Fruit fly (Drosophila melanogaster) whole organism, embryonic: ENCODE measurements around the gene dpr9.

Experiments
- Antp ChIP-seq: fragments of 200-800 bp; sonication (Bioruptor generic); optimal IDR thresholded peaks from 3 replicates; lab custom pipeline; 2016; ENCODE audit warnings: missing biosample characterization, missing genetic modification characterization
- Atf3 ChIP-seq: fragments of 200-800 bp; sonication (Bioruptor generic); optimal IDR thresholded peaks from 3 replicates; lab custom pipeline; 2016; ENCODE audit warnings: missing biosample characterization, missing genetic modification characterization
- BtbVII ChIP-seq: fragments of 200-800 bp; sonication (Bioruptor generic); optimal IDR thresholded peaks from 3 replicates; lab custom pipeline; 2017; ENCODE audit warnings: missing biosample characterization, mild to moderate bottlenecking, missing genetic modification characterization
- Bteb2 ChIP-seq: fragments of 200-800 bp; sonication (Bioruptor generic); optimal IDR thresholded peaks from 2 replicates; lab custom pipeline; 2016; ENCODE audit warnings: missing biosample characterization, missing genetic modification characterization
- CG10267 ChIP-seq: fragments of 200-800 bp; sonication (Bioruptor generic); optimal IDR thresholded peaks from 2 replicates; lab custom pipeline; 2018; ENCODE audit warnings: missing biosample characterization, mild to moderate bottlenecking, missing genetic modification characterization, moderate library complexity
- CG10462 ChIP-seq: fragments of 200-800 bp; sonication (Bioruptor generic); optimal IDR thresholded peaks from 2 replicates; lab custom pipeline; 2016; ENCODE audit warnings: missing biosample characterization, missing genetic modification characterization
- CG13775 ChIP-seq: fragments of 200-800 bp; sonication (Bioruptor generic); optimal IDR thresholded peaks from 3 replicates; lab custom pipeline; 2017; ENCODE audit warnings: missing biosample characterization, mild to moderate bottlenecking, missing genetic modification characterization
- CG14710 ChIP-seq: fragments of 200-800 bp; sonication (Bioruptor generic); optimal IDR thresholded peaks from 3 replicates; lab custom pipeline; 2019; ENCODE audit warnings: missing biosample characterization, mild to moderate bottlenecking, missing genetic modification characterization, moderate library complexity
- CG15073 ChIP-seq: fragments of 200-800 bp; sonication (Bioruptor generic); optimal IDR thresholded peaks from 2 replicates; lab custom pipeline; 2016; ENCODE audit warnings: missing biosample characterization, missing genetic modification characterization
- CG1647 ChIP-seq: fragments of 200-800 bp; sonication (Bioruptor generic); optimal IDR thresholded peaks from 3 replicates; lab custom pipeline; 2016; ENCODE audit warnings: missing biosample characterization, missing genetic modification characterization
- CG17186 ChIP-seq: fragments of 200-800 bp; sonication (Bioruptor generic); optimal IDR thresholded peaks from 3 replicates; lab custom pipeline; 2017; ENCODE audit warnings: missing biosample characterization, missing genetic modification reagents, missing genetic modification characterization
- CG2129 ChIP-seq: fragments of 200-800 bp; sonication (Bioruptor generic); IDR thresholded peaks from 2 replicates; pipeline ENCODE4 v1.3.6; 2022; ENCODE audit warnings: missing biosample characterization, missing genetic modification characterization; ENCODE audit not compliant: partially characterized antibody
- CG30431 ChIP-seq: fragments of 200-800 bp; sonication (Bioruptor generic); optimal IDR thresholded peaks from 2 replicates; lab custom pipeline; 2017; ENCODE audit warnings: missing biosample characterization, missing genetic modification characterization
- CG32532 ChIP-seq: fragments of 200-800 bp; sonication (Bioruptor generic); IDR thresholded peaks from 2 replicates; pipeline ENCODE4 v1.3.6; 2022; ENCODE audit warnings: missing biosample characterization, missing genetic modification characterization
- CG34422 ChIP-seq: fragments of 200-800 bp; sonication (Bioruptor generic); IDR thresholded peaks from 3 replicates; pipeline ENCODE4 v1.3.6; 2022; ENCODE audit warnings: missing biosample characterization, missing genetic modification characterization
- CG7839 ChIP-seq: fragments of 200-800 bp; sonication (Bioruptor generic); optimal IDR thresholded peaks from 3 replicates; lab custom pipeline; 2018; ENCODE audit warnings: missing biosample characterization, mild to moderate bottlenecking, missing genetic modification characterization, moderate library complexity
- CG7928 ChIP-seq: fragments of 200-800 bp; sonication (Bioruptor generic); optimal IDR thresholded peaks from 2 replicates; lab custom pipeline; 2017; ENCODE audit warnings: missing biosample characterization, mild to moderate bottlenecking, missing genetic modification characterization
- CG8089 ChIP-seq: fragments of 200-800 bp; sonication (Bioruptor generic); optimal IDR thresholded peaks from 3 replicates; lab custom pipeline; 2016; ENCODE audit warnings: missing biosample characterization, missing genetic modification characterization
- CG9797 ChIP-seq: fragments of 200-800 bp; sonication (Bioruptor generic); optimal IDR thresholded peaks from 3 replicates; lab custom pipeline; 2018; ENCODE audit warnings: missing biosample characterization, mild to moderate bottlenecking, missing genetic modification characterization
- D19B ChIP-seq: fragments of 200-800 bp; sonication (Bioruptor generic); optimal IDR thresholded peaks from 2 replicates; lab custom pipeline; 2017; ENCODE audit warnings: missing biosample characterization, mild to moderate bottlenecking, missing genetic modification characterization
- Elba2 ChIP-seq: fragments of 200-800 bp; sonication (Bioruptor generic); optimal IDR thresholded peaks from 3 replicates; lab custom pipeline; 2016; ENCODE audit warnings: missing biosample characterization, missing genetic modification characterization
- Fer3 ChIP-seq: fragments of 200-800 bp; sonication (Bioruptor generic); optimal IDR thresholded peaks from 2 replicates; lab custom pipeline; 2018; ENCODE audit warnings: missing biosample characterization, mild to moderate bottlenecking, missing genetic modification characterization, moderate library complexity
- Hmr ChIP-seq: fragments of 200-800 bp; sonication (Bioruptor generic); optimal IDR thresholded peaks from 3 replicates; lab custom pipeline; 2017; ENCODE audit warnings: mild to moderate bottlenecking, missing biosample characterization, missing genetic modification reagents, missing genetic modification characterization
- Meics ChIP-seq: fragments of 200-800 bp; sonication (Bioruptor generic); optimal IDR thresholded peaks from 2 replicates; lab custom pipeline; 2017; ENCODE audit warnings: missing biosample characterization, mild to moderate bottlenecking, missing genetic modification characterization
- Mes4 ChIP-seq: fragments of 200-800 bp; sonication (Bioruptor generic); optimal IDR thresholded peaks from 2 replicates; lab custom pipeline; 2016; ENCODE audit warnings: missing biosample characterization, missing genetic modification characterization
- Mrtf ChIP-seq: fragments of 200-800 bp; sonication (Bioruptor generic); IDR thresholded peaks from 3 replicates; pipeline ENCODE4 v1.3.6; 2022; ENCODE audit warnings: missing biosample characterization, missing genetic modification characterization
- NC2β ChIP-seq: fragments of 200-800 bp; sonication (Bioruptor generic); optimal IDR thresholded peaks from 2 replicates; lab custom pipeline; 2016; ENCODE audit warnings: missing biosample characterization, missing genetic modification characterization
- Nf-YB ChIP-seq: fragments of 200-800 bp; sonication (Bioruptor generic); optimal IDR thresholded peaks from 3 replicates; lab custom pipeline; 2019; ENCODE audit warnings: missing biosample characterization, mild to moderate bottlenecking, missing genetic modification characterization, moderate library complexity
- Ravus ChIP-seq: fragments of 200-800 bp; sonication (Bioruptor generic); IDR thresholded peaks from 2 replicates; pipeline ENCODE4 v1.3.6; 2022; ENCODE audit warnings: missing biosample characterization, missing genetic modification characterization
- Trl ChIP-seq, 3 experiments: fragments of >200 bp in 2 of 3; fragments of 200-800 bp in 1 of 3; sonication (Bioruptor generic) in 1 of 3; optimal IDR thresholded peaks; 2 replicates in 1 of 3; 3 replicates in 2 of 3; lab custom pipeline; 2016 to 2017; ENCODE audit warnings: missing biosample characterization in 1 of 3, missing genetic modification characterization in 1 of 3
- YL-1 ChIP-seq: fragments of 200-800 bp; sonication (Bioruptor generic); optimal IDR thresholded peaks from 3 replicates; lab custom pipeline; 2017; ENCODE audit warnings: missing biosample characterization, mild to moderate bottlenecking, missing genetic modification characterization
- bcd ChIP-seq: fragments of 200-800 bp; sonication (Bioruptor generic); optimal IDR thresholded peaks from 2 replicates; lab custom pipeline; 2017; ENCODE audit warnings: missing biosample characterization, mild to moderate bottlenecking, missing genetic modification characterization
- da ChIP-seq: fragments of 200-800 bp; sonication (Bioruptor generic); optimal IDR thresholded peaks from 2 replicates; lab custom pipeline; 2016; ENCODE audit warnings: missing biosample characterization, missing genetic modification characterization
- dm ChIP-seq: fragments of 200-800 bp; sonication (Bioruptor generic); optimal IDR thresholded peaks from 3 replicates; lab custom pipeline; 2016; ENCODE audit warnings: missing biosample characterization, missing genetic modification characterization
- dmrt99B ChIP-seq: fragments of 200-800 bp; sonication (Bioruptor generic); optimal IDR thresholded peaks from 2 replicates; lab custom pipeline; 2018; ENCODE audit warnings: missing biosample characterization, mild to moderate bottlenecking, missing genetic modification characterization, moderate library complexity
- dysf ChIP-seq: fragments of 200-800 bp; sonication (Bioruptor generic); IDR thresholded peaks from 3 replicates; pipeline ENCODE4 v1.3.6; 2022; ENCODE audit warnings: missing biosample characterization, missing genetic modification characterization
- ewg ChIP-seq: fragments of 200-800 bp; sonication (Bioruptor generic); optimal IDR thresholded peaks from 3 replicates; lab custom pipeline; 2017; ENCODE audit warnings: mild to moderate bottlenecking, missing biosample characterization, missing genetic modification reagents, missing genetic modification characterization
- exex ChIP-seq: fragments of 200-800 bp; sonication (Bioruptor generic); optimal IDR thresholded peaks from 4 replicates; lab custom pipeline; 2018; ENCODE audit warnings: missing biosample characterization, mild to moderate bottlenecking, missing genetic modification characterization, moderate library complexity
- ftz-f1 ChIP-seq: fragments of 200-800 bp; sonication (Bioruptor generic); optimal IDR thresholded peaks from 2 replicates; lab custom pipeline; 2016; ENCODE audit warnings: missing biosample characterization, missing genetic modification characterization
- gce ChIP-seq: fragments of 200-800 bp; sonication (Bioruptor generic); IDR thresholded peaks from 3 replicates; pipeline ENCODE4 v1.3.6; 2022; ENCODE audit warnings: missing biosample characterization, missing genetic modification characterization
- grn ChIP-seq: fragments of 200-800 bp; sonication (Bioruptor generic); optimal IDR thresholded peaks from 3 replicates; lab custom pipeline; 2017; ENCODE audit warnings: missing biosample characterization, missing genetic modification characterization
- insv ChIP-seq, 2 experiments: fragments of 200-800 bp; sonication (Bioruptor generic); optimal IDR thresholded peaks; 3 replicates each; lab custom pipeline; 2016 to 2018; ENCODE audit warnings: missing biosample characterization in 2 of 2, missing genetic modification characterization in 2 of 2
- run ChIP-seq: fragments of 200-800 bp; sonication (Bioruptor generic); optimal IDR thresholded peaks from 3 replicates; lab custom pipeline; 2018; ENCODE audit warnings: missing biosample characterization, mild to moderate bottlenecking, missing genetic modification characterization
- salm ChIP-seq: fragments of 200-800 bp; sonication (Bioruptor generic); optimal IDR thresholded peaks from 2 replicates; lab custom pipeline; 2018; ENCODE audit warnings: missing biosample characterization, mild to moderate bottlenecking, missing genetic modification characterization
- sc ChIP-seq, 3 experiments: fragments of >200 bp in 2 of 3; fragments of 200-800 bp in 1 of 3; sonication (Bioruptor generic) in 1 of 3; optimal IDR thresholded peaks; 2 replicates in 2 of 3; 3 replicates in 1 of 3; lab custom pipeline; 2017; ENCODE audit warnings: mild to moderate bottlenecking in 1 of 3, missing biosample characterization in 1 of 3, missing genetic modification characterization in 1 of 3, missing genetic modification reagents in 1 of 3
- sens ChIP-seq: fragments of 200-800 bp; sonication (Bioruptor generic); peaks from one replicate; lab custom pipeline; 2016; ENCODE audit warnings: missing biosample characterization, missing genetic modification characterization
- vfl ChIP-seq: fragments of 200-800 bp; sonication (Bioruptor generic); optimal IDR thresholded peaks from 2 replicates; lab custom pipeline; 2016; ENCODE audit warnings: missing biosample characterization, missing genetic modification characterization

dpr9 gene

dm6 chr3R:15095550-15096031, 18.6 kb upstream of the dpr9 start, which contains the start of gene CG6966 (continued):
- TF ChIP-seq Mes4 (GFP tag; lab: Kevin White, UChicago) (peak; percentile 97), CG15073 (peak; percentile 66), CG13775 (GFP tag; lab: Kevin White, UChicago) (peak; percentile 96), CG9797 (peak; percentile 99)

dm6 chr3R:15094929-15095236, 17.9 kb upstream of the dpr9 start:
- peak; percentile 58 to 74 for TF ChIP-seq Trl (optimal IDR thresholded peaks at IDR 0.05; lab: Kevin White, UChicago)
- TF ChIP-seq Trl (GFP tag; optimal IDR thresholded peaks at IDR 0.05; lab: Kevin White, UChicago), result no peak
- peak; percentile 82 for TF ChIP-seq sens (GFP tag; lab: Kevin White, UChicago)
- TF ChIP-seq Bteb2, result no peak
- no peak for TF ChIP-seq YL-1 (GFP tag; lab: Kevin White, UChicago)
- peak in 1 of 2 experiments; percentile 70 for TF ChIP-seq insv (GFP tag; optimal IDR thresholded peaks at IDR 0.05; lab: Kevin White, UChicago)

dm6 chr3R:15094218-15094928, 17.4 kb upstream of the dpr9 start:
- no peak for TF ChIP-seq vfl
- peak; percentile 39 for TF ChIP-seq ftz-f1 (GFP tag; lab: Kevin White, UChicago)
- TF ChIP-seq Atf3, result no peak
- no peak for TF ChIP-seq Nf-YB
- TF ChIP-seq CG14710, result no peak
- TF ChIP-seq dysf (GFP tag; lab: Robert Waterston, UW), result no peak
- no peak for TF ChIP-seq NC2β
- no peak for TF ChIP-seq CG34422 (GFP tag; lab: Robert Waterston, UW)
- TF ChIP-seq CG32532 (GFP tag; lab: Robert Waterston, UW), result no peak
- no peak for TF ChIP-seq CG2129 (GFP tag; lab: Robert Waterston, UW)
- TF ChIP-seq salm, result no peak
- TF ChIP-seq CG10462 (GFP tag; lab: Kevin White, UChicago), result no peak
- no peak for TF ChIP-seq CG1647
- no peak for TF ChIP-seq CG8089 (GFP tag; lab: Kevin White, UChicago)
- no peak for TF ChIP-seq da (GFP tag; lab: Kevin White, UChicago)
- TF ChIP-seq sc (optimal IDR thresholded peaks at IDR 0.05; lab: Kevin White, UChicago), result no peak
- no peak for TF ChIP-seq sc (GFP tag; optimal IDR thresholded peaks at IDR 0.05; lab: Kevin White, UChicago)
- TF ChIP-seq CG7839 (tag; lab: Kevin White, UChicago), result peak; percentile 10
- peak; percentile 89 for TF ChIP-seq ewg (GFP tag; lab: Kevin White, UChicago)
- TF ChIP-seq grn (GFP tag; lab: Kevin White, UChicago), result no peak
- TF ChIP-seq run (tag; lab: Kevin White, UChicago), result no peak
- TF ChIP-seq dm, result peak; percentile 29
- TF ChIP-seq CG7928 (GFP tag; lab: Kevin White, UChicago), result no peak
- TF ChIP-seq D19B, result no peak
- peak; percentile 97 for TF ChIP-seq Elba2 (GFP tag; lab: Kevin White, UChicago)
- peak; percentile 48 for TF ChIP-seq Hmr (GFP tag; lab: Kevin White, UChicago)
- no peak for TF ChIP-seq CG17186 (GFP tag; lab: Kevin White, UChicago)
- TF ChIP-seq CG30431 (GFP tag; lab: Kevin White, UChicago), result no peak
- peak; percentile 1 for TF ChIP-seq bcd
- peak; percentile 0 for TF ChIP-seq BtbVII (GFP tag; lab: Kevin White, UChicago)
- TF ChIP-seq gce (GFP tag; lab: Robert Waterston, UW), result no peak
- peak; percentile 27 for TF ChIP-seq Meics (GFP tag; lab: Kevin White, UChicago)
- peak; percentile 3 for TF ChIP-seq dmrt99B (tag; lab: Kevin White, UChicago)
- no peak for TF ChIP-seq Mrtf (GFP tag; lab: Robert Waterston, UW)
- TF ChIP-seq Antp (GFP tag; lab: Kevin White, UChicago), result no peak
- TF ChIP-seq CG10267 (tag; lab: Kevin White, UChicago), result no peak
- TF ChIP-seq exex (tag; lab: Kevin White, UChicago), result peak; percentile 30
- no peak for TF ChIP-seq Ravus (GFP tag; lab: Robert Waterston, UW)
- TF ChIP-seq Fer3 (tag; lab: Kevin White, UChicago), result no peak
